Fruit fly (Drosophila melanogaster) ovary, adult (tissue): ENCODE data around the gene CG14102.

Experiments
- CG17801 ChIP-seq: fragments of 200-800 bp; optimal IDR thresholded peaks from 2 replicates; lab custom pipeline; 2019; ENCODE audit warnings: missing biosample characterization, mild to moderate bottlenecking, missing genetic modification characterization, moderate library complexity; ENCODE audit not compliant: partially characterized antibody

The CG14102 gene

dm6 chr3L:19812491-19812890 lies 11.4 kb upstream of the CG14102 start:
- TF ChIP-seq CG17801 (GFP tag; lab: Kevin White, UChicago): no peak

dm6 chr3L:19807521-19807920 lies 6.4 kb upstream of the CG14102 start:
- TF ChIP-seq CG17801 (GFP tag; lab: Kevin White, UChicago): no peak

- peak; percentile 19 for TF ChIP-seq CG17801 (GFP tag; lab: Kevin White, UChicago)
Measured at dm6 chr3L:19807103-19807502, 6.0 kb upstream of the CG14102 start, which contains the start of the genes CG14104 and Kap-alpha1. Gene CG14104, minus strand, starts transcription at chr3L:19807199. Gene Kap-alpha1, plus strand, starts transcription at chr3L:19807232.

dm6 chr3L:19805895-19806294 lies 4.8 kb upstream of the CG14102 start, which contains the start of gene CG34116:
Gene CG34116, minus strand, starts transcription at chr3L:19806036.
- no peak for TF ChIP-seq CG17801 (GFP tag; lab: Kevin White, UChicago)

DNA sequence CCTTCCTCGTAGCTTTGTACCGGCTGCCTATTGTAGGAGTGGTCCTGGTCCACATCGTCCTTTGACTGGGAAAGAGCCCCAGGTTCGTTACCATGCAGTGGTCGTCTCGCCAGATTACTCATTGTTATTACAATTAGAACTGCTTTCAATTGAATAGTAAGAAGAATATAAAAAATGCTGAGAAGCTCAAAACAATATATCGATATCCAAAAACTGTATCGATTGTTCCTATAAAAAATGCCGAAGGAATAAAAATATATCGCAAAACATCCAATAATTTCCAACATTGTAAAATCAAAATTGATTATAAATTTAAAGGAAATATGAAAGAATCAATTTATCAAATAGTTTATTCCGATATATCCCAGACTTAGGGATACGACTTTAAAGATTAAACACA lies 3.8 kb upstream of the CG14102 start, which contains the start of the genes TORIP and Ccdc58:
TORIP (minus strand) TSS at position 173 of the 400 bp plus-strand sequence.
Ccdc58 (plus strand) TSS at position 274 of the 400 bp plus-strand sequence.
- no peak for TF ChIP-seq CG17801 (GFP tag; lab: Kevin White, UChicago)

DNA sequence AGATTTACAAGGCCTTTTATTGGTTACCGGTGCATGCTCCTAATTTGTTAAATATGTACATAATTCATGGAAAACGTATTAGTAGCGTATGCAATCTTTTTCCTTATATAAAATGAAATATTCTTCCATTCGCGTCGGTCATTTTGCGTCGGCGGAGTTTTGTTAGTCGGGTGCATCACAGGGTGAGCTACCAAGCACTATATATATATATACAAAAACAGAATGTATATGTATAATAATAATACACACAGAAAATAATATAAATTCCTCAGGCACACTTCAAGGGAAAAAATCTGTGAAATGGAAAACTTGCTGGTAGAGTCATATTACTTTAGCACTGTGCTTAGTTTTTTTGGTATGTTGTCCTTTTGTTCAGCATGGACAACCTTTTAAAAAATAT lies 2.1 kb downstream of the CG14102 start, which contains the start of gene Ir76a:
Ir76a (plus strand) TSS at position 301 of the 400 bp plus-strand sequence.
- no peak for TF ChIP-seq CG17801 (GFP tag; lab: Kevin White, UChicago)

DNA sequence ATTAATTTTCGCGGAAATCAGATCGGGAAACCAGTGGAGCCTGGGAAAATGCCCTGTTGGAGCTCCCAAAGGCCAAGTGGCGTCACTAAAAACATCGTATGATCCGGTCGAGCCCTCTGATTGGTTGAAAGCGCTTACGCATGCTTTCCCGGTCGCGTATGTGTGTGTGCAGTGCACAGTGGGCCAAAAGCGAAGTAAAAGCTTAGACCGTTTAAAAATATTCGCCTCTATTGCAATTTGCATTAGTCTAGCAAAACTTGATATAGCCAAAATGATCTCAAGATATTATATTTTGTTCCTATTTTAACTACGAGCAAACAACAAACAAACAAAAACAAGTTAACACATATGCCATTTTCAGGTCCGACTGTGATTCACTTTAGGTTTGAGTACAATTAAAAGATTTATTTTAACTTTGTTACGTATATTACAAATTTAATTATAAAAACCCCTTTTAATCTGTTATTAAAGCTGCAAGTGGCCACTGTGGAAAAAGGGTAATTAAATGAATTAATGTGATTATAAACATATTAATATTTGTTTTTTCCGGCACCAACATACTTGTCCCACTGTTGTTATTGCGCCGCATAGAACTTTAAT lies 6.8 kb downstream of the CG14102 start:
- peak; percentile 89 for TF ChIP-seq CG17801 (GFP tag; lab: Kevin White, UChicago)

dm6 chr3L:19793438-19793998 lies 7.6 kb downstream of the CG14102 start, which contains the start of the genes CG42637, Gyc76C and SREBP:
Gene CG42637, minus strand, starts transcription at chr3L:19793569.
Gene Gyc76C, minus strand, starts transcription at chr3L:19793569.
Gene SREBP, plus strand, starts transcription at chr3L:19793935.
- TF ChIP-seq CG17801 (GFP tag; lab: Kevin White, UChicago): no peak

DNA sequence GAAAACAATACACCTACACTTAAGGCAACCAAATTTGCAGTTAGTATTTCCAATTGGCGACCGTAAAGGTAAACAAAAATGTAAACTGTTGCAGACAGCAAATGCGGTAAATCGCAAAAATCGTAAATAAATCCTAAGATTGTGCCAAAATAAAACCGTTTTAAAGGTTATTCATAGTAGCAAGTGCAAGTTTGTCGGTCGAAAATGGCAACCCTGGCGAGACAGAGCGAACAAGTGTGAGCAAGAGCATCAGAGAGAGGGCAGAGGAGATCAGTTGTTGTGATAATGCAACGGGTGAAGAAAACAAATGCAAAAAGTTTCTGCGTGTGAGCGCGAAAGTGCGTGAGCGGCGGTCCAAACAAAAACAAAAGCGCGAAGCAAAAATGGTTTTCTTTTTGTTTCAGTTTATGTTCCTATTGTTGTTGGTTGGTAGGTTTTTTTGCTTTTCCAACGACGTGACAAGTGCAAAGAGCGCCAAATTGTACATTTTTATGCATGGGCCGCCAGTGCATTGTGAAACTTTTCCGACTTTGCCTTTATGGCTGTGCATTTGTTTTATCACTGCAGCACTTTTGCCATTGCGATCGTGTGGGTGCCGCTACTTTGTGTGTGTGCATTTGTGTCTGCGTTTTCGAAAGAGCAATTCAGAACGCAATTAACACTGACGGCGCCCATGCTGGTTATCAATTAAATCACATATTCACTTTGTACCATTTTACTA lies 8.2 kb downstream of the CG14102 start:
- TF ChIP-seq CG17801 (GFP tag; lab: Kevin White, UChicago): no peak

DNA sequence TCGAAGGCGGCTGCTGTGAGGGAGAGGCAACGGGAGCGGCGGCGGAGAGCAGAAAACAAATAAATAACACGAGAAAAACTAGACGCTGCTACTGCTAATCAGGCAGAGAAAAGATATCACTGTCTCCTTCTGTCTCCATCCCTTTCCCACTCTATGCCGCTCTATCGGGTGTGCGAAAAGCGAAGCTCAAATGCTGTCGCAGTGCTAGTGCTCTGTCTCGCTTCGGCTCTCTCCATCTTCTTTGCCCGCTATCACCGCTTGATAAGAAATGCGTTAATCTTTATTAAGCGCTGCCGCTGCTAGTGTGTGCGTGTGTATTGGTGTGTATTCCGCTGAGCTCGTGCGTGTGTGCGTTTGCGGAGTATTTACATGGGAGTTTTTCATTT lies 9.4 kb downstream of the CG14102 start:
- TF ChIP-seq CG17801 (GFP tag; lab: Kevin White, UChicago): no peak

- TF ChIP-seq CG17801 (GFP tag; lab: Kevin White, UChicago): peak; percentile 44
Measured at dm6 chr3L:19790929-19791687, 10.0 kb downstream of the CG14102 start.

DNA sequence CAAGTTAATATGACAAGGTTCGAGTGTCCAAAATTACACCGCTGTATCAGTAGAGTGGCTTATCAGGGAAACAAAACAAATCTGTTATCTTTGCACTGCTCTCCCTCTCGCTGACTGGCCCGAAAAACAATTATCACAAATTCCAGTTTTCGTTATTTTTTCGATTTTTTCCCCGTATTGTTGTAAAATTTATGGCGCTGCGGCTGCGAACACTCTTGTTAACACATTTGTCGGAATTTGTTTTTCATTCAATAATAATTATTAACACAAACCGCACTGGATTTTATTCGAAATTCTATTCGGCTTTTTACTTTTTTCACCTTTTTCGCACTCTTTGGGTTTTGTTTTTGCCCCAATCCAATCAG lies 10.5 kb downstream of the CG14102 start:
- no peak for TF ChIP-seq CG17801 (GFP tag; lab: Kevin White, UChicago)

DNA sequence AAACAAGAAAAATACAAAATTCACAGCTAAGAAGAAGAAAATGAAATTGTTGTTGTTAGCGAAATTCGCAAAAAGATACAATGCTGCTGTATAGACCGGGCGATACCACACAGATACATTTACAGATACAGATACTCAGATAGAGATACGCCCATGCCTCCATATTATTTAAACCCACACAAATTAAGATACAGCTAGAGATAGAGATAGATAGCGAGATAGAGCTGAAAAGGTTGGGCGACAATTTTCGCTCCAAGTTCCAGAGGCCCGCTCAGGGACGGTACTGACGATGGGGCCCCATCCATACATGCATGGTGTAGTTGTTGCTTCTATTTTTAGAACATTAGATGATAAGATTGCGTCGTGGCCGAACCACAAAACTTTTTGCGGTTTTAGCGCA lies 13.5 kb downstream of the CG14102 start:
- no peak for TF ChIP-seq CG17801 (GFP tag; lab: Kevin White, UChicago)

- TF ChIP-seq CG17801 (GFP tag; lab: Kevin White, UChicago): no peak
Measured at dm6 chr3L:19778530-19778929, 22.6 kb downstream of the CG14102 start.
